Fruit fly (Drosophila melanogaster) Kc167 (cell line): ENCODE results near the gene lush.

Experiments
- h ChIP-seq: fragments of >200 bp; optimal IDR thresholded peaks from 3 replicates; lab custom pipeline; 2018; ENCODE audit warnings: missing external identifiers
- ttk ChIP-seq: sonication (Bioruptor generic); optimal IDR thresholded peaks from 2 replicates; lab custom pipeline; 2017; ENCODE audit warnings: missing external identifiers

DNA sequence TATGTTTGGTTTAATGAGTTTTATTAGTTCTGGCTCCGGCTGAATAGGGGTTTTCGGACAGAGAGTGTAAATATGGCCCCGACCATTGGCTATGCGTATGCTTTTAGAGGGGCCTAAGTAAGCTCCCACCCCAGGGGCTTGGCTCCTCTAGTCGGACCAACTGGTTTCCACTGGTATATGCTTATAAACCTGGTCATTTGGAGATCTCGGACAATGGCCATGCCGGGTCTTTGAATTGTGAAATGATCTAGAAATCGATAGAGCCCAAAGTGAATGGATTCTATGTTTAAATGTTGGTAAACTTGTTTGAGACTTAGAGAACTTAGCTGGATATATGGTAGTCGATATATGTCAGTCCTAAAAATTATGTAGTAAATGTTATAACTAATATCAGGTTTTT is 47.2 kb downstream of the lush start:
- TF ChIP-seq ttk (no peak), h (lab: Kevin White, UChicago) (no peak)
